Fruit fly (Drosophila melanogaster): ENCODE data around the gene slgA.

- TF ChIP-seq h (optimal IDR thresholded peaks at IDR 0.05) = no peak
- no peak for TF ChIP-seq psq (optimal IDR thresholded peaks at IDR 0.05)
- TF ChIP-seq insv (optimal IDR thresholded peaks at IDR 0.05) = no peak
- TF ChIP-seq Myc (optimal IDR thresholded peaks at IDR 0.05) = no peak
These were observed 14.9 kb downstream of the slgA start, which contains the start of gene mst for dm6 chrX:21388734-21389133.

All from Kc167 (cell line).